ENCODE assay signal across 3 fruit fly cellular contexts in genomic region chrX:14612302-14612701, dm6.
A peak's percentile ranks its signal among the peaks of the same experiment; 100 is the strongest.
TF ChIP-seq lines count a peak whose summit lies in the region.

No protein-coding gene starts in this region.

TF ChIP-seq in whole organism, embryonic, 481 proteins besides CTCF, POLR2A, EP300 and RAD21 (continued from another document and continues in another):
- no peak for TF ChIP-seq pan (optimal IDR thresholded peaks at IDR 0.05; lab: Kevin White, UChicago)
- peak in 1 of 2 experiments; percentile 87 for TF ChIP-seq pan (GFP tag; optimal IDR thresholded peaks at IDR 0.05 in 1 of 2, IDR thresholded peaks at IDR 0.05 in 1 of 2)
- peak; percentile 33 for TF ChIP-seq Mad (GFP tag; optimal IDR thresholded peaks at IDR 0.05; lab: Kevin White, UChicago)
- TF ChIP-seq CG17359 (tag; optimal IDR thresholded peaks at IDR 0.05; lab: Kevin White, UChicago): peak; percentile 89
- TF ChIP-seq CG2120 (GFP tag; optimal IDR thresholded peaks at IDR 0.05; lab: Kevin White, UChicago): no peak
- no peak for TF ChIP-seq Dip2 (GFP tag; IDR thresholded peaks at IDR 0.05; lab: Robert Waterston, UW)
- TF ChIP-seq CG4730 (GFP tag; IDR thresholded peaks at IDR 0.05; lab: Robert Waterston, UW): peak; percentile 65
- TF ChIP-seq eyg (GFP tag; optimal IDR thresholded peaks at IDR 0.05; lab: Kevin White, UChicago): no peak
- peak; percentile 91 for TF ChIP-seq CG2712 (tag; optimal IDR thresholded peaks at IDR 0.05; lab: Kevin White, UChicago)
- TF ChIP-seq Lim3 (GFP tag; IDR thresholded peaks at IDR 0.05; lab: Robert Waterston, UW): peak; percentile 32; the same call in 1 of the 2 replicates
- TF ChIP-seq zen (tag; optimal IDR thresholded peaks at IDR 0.05; lab: Kevin White, UChicago): peak; percentile 75
- no peak for TF ChIP-seq CG7745 (tag; optimal IDR thresholded peaks at IDR 0.05; lab: Kevin White, UChicago)
- TF ChIP-seq lab (GFP tag; optimal IDR thresholded peaks at IDR 0.05; lab: Kevin White, UChicago): peak; percentile 83
- peak; percentile 33 to 59 for TF ChIP-seq chif (GFP tag; optimal IDR thresholded peaks at IDR 0.05; lab: Kevin White, UChicago)
- no peak for TF ChIP-seq Antp (GFP tag; optimal IDR thresholded peaks at IDR 0.05; lab: Kevin White, UChicago)
- TF ChIP-seq insv (GFP tag; optimal IDR thresholded peaks at IDR 0.05; lab: Kevin White, UChicago): no peak
- TF ChIP-seq CG12071 (GFP tag; optimal IDR thresholded peaks at IDR 0.05; lab: Kevin White, UChicago): peak; percentile 59
- TF ChIP-seq gce (GFP tag; IDR thresholded peaks at IDR 0.05; lab: Robert Waterston, UW): peak; percentile 81; the same call in 2 of the 3 replicates
- peak; percentile 22; the same call in 1 of the 3 replicates for TF ChIP-seq C15 (GFP tag; IDR thresholded peaks at IDR 0.05; lab: Robert Waterston, UW)
- TF ChIP-seq CG3838 (GFP tag; optimal IDR thresholded peaks at IDR 0.05; lab: Kevin White, UChicago): no peak
- peak; percentile 79 for TF ChIP-seq CoRest (tag; optimal IDR thresholded peaks at IDR 0.05; lab: Kevin White, UChicago)
- no peak for TF ChIP-seq Bgb (GFP tag; IDR thresholded peaks at IDR 0.05; lab: Robert Waterston, UW; ENCODE audit: partially characterized antibody)
- peak; percentile 37 for TF ChIP-seq wek (GFP tag; optimal IDR thresholded peaks at IDR 0.05; lab: Kevin White, UChicago)
- TF ChIP-seq Atf3 (GFP tag; optimal IDR thresholded peaks at IDR 0.05; lab: Kevin White, UChicago): no peak
- TF ChIP-seq pb (GFP tag; optimal IDR thresholded peaks at IDR 0.05; lab: Kevin White, UChicago): no peak
- peak; percentile 52 for TF ChIP-seq Dek (tag; optimal IDR thresholded peaks at IDR 0.05; lab: Kevin White, UChicago)
- TF ChIP-seq shn (GFP tag; optimal IDR thresholded peaks at IDR 0.05; lab: Kevin White, UChicago): no peak
- peak; percentile 49 for TF ChIP-seq org-1 (GFP tag; optimal IDR thresholded peaks at IDR 0.05; lab: Kevin White, UChicago)
- peak; percentile 38; the same call in 1 of the 2 replicates for TF ChIP-seq CG9215 (GFP tag; IDR thresholded peaks at IDR 0.05; lab: Robert Waterston, UW)
- TF ChIP-seq CG31388 (GFP tag; optimal IDR thresholded peaks at IDR 0.05; lab: Kevin White, UChicago): no peak
- peak; percentile 32 for TF ChIP-seq CG8281 (tag; optimal IDR thresholded peaks at IDR 0.05; lab: Kevin White, UChicago)
- TF ChIP-seq br (optimal IDR thresholded peaks at IDR 0.05; lab: Kevin White, UChicago): no peak
- TF ChIP-seq E2f2 (GFP tag; IDR thresholded peaks at IDR 0.05; lab: Robert Waterston, UW): peak; percentile 50; the same call in 1 of the 2 replicates
- TF ChIP-seq Dp (GFP tag; optimal IDR thresholded peaks at IDR 0.05; lab: Kevin White, UChicago): no peak
- peak; percentile 75 for TF ChIP-seq CG14667 (GFP tag; IDR thresholded peaks at IDR 0.05; lab: Robert Waterston, UW)
- no peak for TF ChIP-seq usp (GFP tag; optimal IDR thresholded peaks at IDR 0.05; lab: Kevin White, UChicago)
- no peak for TF ChIP-seq CG13624 (GFP tag; optimal IDR thresholded peaks at IDR 0.05; lab: Kevin White, UChicago)
- TF ChIP-seq sens (GFP tag; lab: Kevin White, UChicago): peak; percentile 87
- TF ChIP-seq Drgx (GFP tag; IDR thresholded peaks at IDR 0.05; lab: Robert Waterston, UW): peak; percentile 82
- peak; percentile 10 for TF ChIP-seq CG16863 (GFP tag; optimal IDR thresholded peaks at IDR 0.05; lab: Kevin White, UChicago)
- TF ChIP-seq fd3F (GFP tag; optimal IDR thresholded peaks at IDR 0.05; lab: Kevin White, UChicago): peak; percentile 20
- peak; percentile 67 for TF ChIP-seq twi (tag; optimal IDR thresholded peaks at IDR 0.05; lab: Kevin White, UChicago)
- TF ChIP-seq esg (GFP tag; conservative IDR thresholded peaks at IDR 0.05; lab: Robert Waterston, UW): peak; percentile 75
- TF ChIP-seq CG4820 (GFP tag; optimal IDR thresholded peaks at IDR 0.05; lab: Kevin White, UChicago): peak; percentile 74

TF ChIP-seq in whole organism, prepupa, 60 proteins besides CTCF, POLR2A, EP300 and RAD21 (continued from another document):
- TF ChIP-seq lz (GFP tag; optimal IDR thresholded peaks at IDR 0.05; lab: Kevin White, UChicago) (peak; percentile 42), CG32006 (GFP tag; optimal IDR thresholded peaks at IDR 0.05; lab: Kevin White, UChicago) (peak; percentile 78), CG9139 (GFP tag; optimal IDR thresholded peaks at IDR 0.05; lab: Kevin White, UChicago) (peak; percentile 85), CG11294 (GFP tag; IDR thresholded peaks at IDR 0.05; lab: Robert Waterston, UW) (peak; percentile 69), Sox14 (GFP tag; optimal IDR thresholded peaks at IDR 0.05; lab: Kevin White, UChicago) (peak; percentile 44), cyc (GFP tag; optimal IDR thresholded peaks at IDR 0.05; lab: Kevin White, UChicago) (peak; percentile 43), fd59A (GFP tag; optimal IDR thresholded peaks at IDR 0.05; lab: Kevin White, UChicago) (peak; percentile 79), dac (GFP tag; optimal IDR thresholded peaks at IDR 0.05; lab: Kevin White, UChicago) (peak; percentile 37), CG10631 (GFP tag; optimal IDR thresholded peaks at IDR 0.05; lab: Kevin White, UChicago) (peak; percentile 77), CG7368 (GFP tag; optimal IDR thresholded peaks at IDR 0.05; lab: Kevin White, UChicago) (peak; percentile 68), Hr38 (GFP tag; optimal IDR thresholded peaks at IDR 0.05; lab: Kevin White, UChicago) (no peak), OdsH (GFP tag; optimal IDR thresholded peaks at IDR 0.05; lab: Kevin White, UChicago) (peak; percentile 74), CG8119 (GFP tag; IDR thresholded peaks at IDR 0.05; lab: Robert Waterston, UW) (peak; percentile 84), CG6854 (GFP tag; optimal IDR thresholded peaks at IDR 0.05; lab: Kevin White, UChicago) (no peak), achi (GFP tag; optimal IDR thresholded peaks at IDR 0.05; lab: Kevin White, UChicago) (peak; percentile 86), CG1621 (tag; optimal IDR thresholded peaks at IDR 0.05; lab: Kevin White, UChicago) (peak; percentile 85), CG11762 (GFP tag; optimal IDR thresholded peaks at IDR 0.05; lab: Kevin White, UChicago; ENCODE audit: insufficient read depth) (peak; percentile 77), CG15336 (GFP tag; IDR thresholded peaks at IDR 0.05; lab: Robert Waterston, UW) (peak; percentile 84), CG10669 (GFP tag; optimal IDR thresholded peaks at IDR 0.05; lab: Kevin White, UChicago) (peak; percentile 85), CG6276 (GFP tag; optimal IDR thresholded peaks at IDR 0.05; lab: Kevin White, UChicago) (peak; percentile 67), CG16779 (tag; optimal IDR thresholded peaks at IDR 0.05; lab: Kevin White, UChicago) (peak; percentile 68), ss (GFP tag; optimal IDR thresholded peaks at IDR 0.05; lab: Kevin White, UChicago) (peak; percentile 87 to 92), CG6808 (GFP tag; optimal IDR thresholded peaks at IDR 0.05; lab: Kevin White, UChicago) (peak; percentile 81), svp (GFP tag; lab: Kevin White, UChicago) (peak; percentile 77), dsx (GFP tag; optimal IDR thresholded peaks at IDR 0.05; lab: Kevin White, UChicago; ENCODE audit: poor library complexity, severe bottlenecking) (peak; percentile 89), CG11902 (GFP tag; optimal IDR thresholded peaks at IDR 0.05; lab: Kevin White, UChicago) (peak; percentile 43), Sox15 (GFP tag; optimal IDR thresholded peaks at IDR 0.05; lab: Kevin White, UChicago) (peak; percentile 54), CG31627 (GFP tag; optimal IDR thresholded peaks at IDR 0.05; lab: Kevin White, UChicago) (peak; percentile 9), acj6 (GFP tag; optimal IDR thresholded peaks at IDR 0.05; lab: Kevin White, UChicago) (peak; percentile 76), Eip78C (GFP tag; lab: Kevin White, UChicago) (peak; percentile 97), Ets21C (GFP tag; optimal IDR thresholded peaks at IDR 0.05; lab: Kevin White, UChicago) (no peak), CG6792 (GFP tag; optimal IDR thresholded peaks at IDR 0.05; lab: Kevin White, UChicago) (peak; percentile 74), fkh (GFP tag; optimal IDR thresholded peaks at IDR 0.05; lab: Kevin White, UChicago) (no peak), Eip75B (GFP tag; optimal IDR thresholded peaks at IDR 0.05; lab: Kevin White, UChicago) (peak; percentile 74), CG34406 (GFP tag; optimal IDR thresholded peaks at IDR 0.05; lab: Kevin White, UChicago) (peak; percentile 67), Hr39 (GFP tag; optimal IDR thresholded peaks at IDR 0.05; lab: Kevin White, UChicago) (no peak)

TF ChIP-seq in whole organism, wandering third instar larva, 38 proteins besides CTCF, POLR2A, EP300 and RAD21 (continued from another document):
- TF ChIP-seq h (GFP tag; optimal IDR thresholded peaks at IDR 0.05; lab: Kevin White, UChicago): peak; percentile 30
- TF ChIP-seq lola (GFP tag; optimal IDR thresholded peaks at IDR 0.05; lab: Kevin White, UChicago): no peak
- no peak for TF ChIP-seq dmrt93B (GFP tag; optimal IDR thresholded peaks at IDR 0.05; lab: Kevin White, UChicago)
- no peak for TF ChIP-seq Mio (GFP tag; optimal IDR thresholded peaks at IDR 0.05; lab: Kevin White, UChicago)
- no peak for TF ChIP-seq Abd-B (GFP tag; optimal IDR thresholded peaks at IDR 0.05; lab: Kevin White, UChicago)
- no peak for TF ChIP-seq Vsx2 (GFP tag; optimal IDR thresholded peaks at IDR 0.05; lab: Kevin White, UChicago; ENCODE audit: partially characterized antibody)
